Worm (Caenorhabditis elegans) whole organism, L1 larva: Measurements from ENCODE around the gene F26G1.10.

Experiments
- blmp-1 ChIP-seq: fragments of 150-350 bp; optimal IDR thresholded peaks from 2 replicates; lab custom pipeline; 2014; ENCODE audit warnings: missing biosample characterization, missing genetic modification characterization
- ceh-82 ChIP-seq, 3 experiments: fragments of 150-350 bp in 1 of 3; sonication (generic microtip) in 2 of 3; optimal IDR thresholded peaks; 2 replicates each; lab custom pipeline; 2014 to 2017; ENCODE audit warnings: missing biosample characterization in 3 of 3, missing genetic modification characterization in 3 of 3
- lsy-2 ChIP-seq, 2 experiments: fragments of 150-350 bp; optimal IDR thresholded peaks; 2 replicates each; lab custom pipeline; 2014; ENCODE audit warnings: missing biosample characterization in 2 of 2, missing genetic modification characterization in 2 of 2
- nhr-12 ChIP-seq: sonication (generic microtip); optimal IDR thresholded peaks from 2 replicates; lab custom pipeline; 2017; ENCODE audit warnings: missing biosample characterization, missing genetic modification characterization
- nhr-237 ChIP-seq: fragments of 150-350 bp; optimal IDR thresholded peaks from 2 replicates; lab custom pipeline; 2014; ENCODE audit warnings: missing biosample characterization, missing genetic modification characterization
- nhr-28 ChIP-seq: fragments of 150-350 bp; optimal IDR thresholded peaks from 2 replicates; lab custom pipeline; 2014; ENCODE audit warnings: missing biosample characterization, missing genetic modification characterization
- nhr-84 ChIP-seq: sonication (generic microtip); optimal IDR thresholded peaks from 2 replicates; lab custom pipeline; 2017; ENCODE audit warnings: missing biosample characterization, missing genetic modification characterization
- nhr-85 ChIP-seq: sonication (generic microtip); peaks from one replicate; lab custom pipeline; 2016; ENCODE audit warnings: missing genetic modification characterization, inconsistent platforms, missing compliant biosample characterization
- pag-3 ChIP-seq: sonication (generic microtip); optimal IDR thresholded peaks from 2 replicates; lab custom pipeline; 2017; ENCODE audit warnings: missing genetic modification characterization, mild to moderate bottlenecking, missing compliant biosample characterization, antibody characterized with exemption, borderline replicate concordance; ENCODE audit not compliant: insufficient read depth
- pax-3 ChIP-seq: fragments of 200-800 bp; sonication (Bioruptor generic); optimal IDR thresholded peaks from 2 replicates; lab custom pipeline; 2018; ENCODE audit warnings: mild to moderate bottlenecking, missing genetic modification characterization, moderate library complexity, missing compliant biosample characterization
- pqm-1 ChIP-seq: sonication (generic microtip); optimal IDR thresholded peaks from 3 replicates; lab custom pipeline; 2017; ENCODE audit warnings: missing biosample characterization, missing genetic modification characterization
- snpc-4 ChIP-seq: fragments of 150-350 bp; optimal IDR thresholded peaks from 2 replicates; lab custom pipeline; 2014; ENCODE audit warnings: missing biosample characterization, missing genetic modification characterization
- unc-30 ChIP-seq: sonication (generic microtip); optimal IDR thresholded peaks from 2 replicates; lab custom pipeline; 2017; ENCODE audit warnings: missing biosample characterization, missing genetic modification characterization

DNA sequence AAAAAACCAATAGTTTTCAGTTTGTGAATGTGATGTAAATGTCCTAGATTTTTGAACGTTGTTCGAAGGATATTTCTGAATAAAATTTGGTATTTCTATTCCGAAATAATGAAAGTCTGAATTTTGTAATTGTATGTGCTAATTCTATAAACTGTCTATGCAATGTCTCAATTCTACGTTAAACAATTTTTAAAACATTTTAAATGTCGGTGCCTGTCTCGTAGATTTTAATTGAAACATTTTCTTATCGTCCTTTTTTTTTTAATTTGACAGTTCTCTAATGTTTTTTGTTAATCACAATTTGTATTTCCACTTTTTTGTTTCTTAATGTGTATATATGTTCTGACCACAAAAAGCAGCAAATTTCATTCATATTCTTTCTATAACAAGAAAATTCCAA, 44.4 kb upstream of the F26G1.10 start, which contains the start of gene F41C3.7:
- TF ChIP-seq ceh-82 (tag; optimal IDR thresholded peaks at IDR 0.05; lab: Kevin White, UChicago) (no peak), nhr-28 (no peak), nhr-85 (tag; lab: Kevin White, UChicago) (no peak), nhr-12 (no peak), pax-3 (tag; lab: Kevin White, UChicago) (no peak), blmp-1 (tag; lab: Kevin White, UChicago) (no peak), lsy-2 (tag; optimal IDR thresholded peaks at IDR 0.05; lab: Kevin White, UChicago) (no peak), nhr-84 (tag; lab: Kevin White, UChicago) (no peak), snpc-4 (no peak), nhr-237 (tag; lab: Kevin White, UChicago) (no peak), pqm-1 (tag; lab: Kevin White, UChicago) (no peak), unc-30 (no peak), pag-3 (tag; lab: Kevin White, UChicago) (no peak)
